Worm (Caenorhabditis elegans) whole organism, L4 larva: ENCODE data around the gene ugt-6.

Experiments used
- ctbp-1 ChIP-seq: fragments of 200-800 bp; sonication (Bioruptor generic); IDR thresholded peaks from 2 replicates; pipeline ENCODE4 v1.3.6; 2022; ENCODE audit warnings: missing genetic modification reagents, missing genetic modification characterization, missing compliant biosample characterization
- daf-12 ChIP-seq: fragments of 150-350 bp; optimal IDR thresholded peaks from 2 replicates; lab custom pipeline; 2014; ENCODE audit warnings: missing biosample characterization, missing genetic modification reagents, missing genetic modification characterization
- dmd-6 ChIP-seq: fragments of 200-800 bp; sonication (Bioruptor generic); IDR thresholded peaks from 2 replicates; pipeline ENCODE4 v1.3.6; 2022; ENCODE audit warnings: missing genetic modification reagents, missing genetic modification characterization, missing compliant biosample characterization
- dmd-8 ChIP-seq: fragments of 200-800 bp; sonication (Bioruptor generic); IDR thresholded peaks from 2 replicates; pipeline ENCODE4 v1.3.6; 2022; ENCODE audit warnings: missing genetic modification characterization, missing compliant biosample characterization
- lin-39 ChIP-seq: fragments of 150-350 bp; optimal IDR thresholded peaks from 2 replicates; lab custom pipeline; 2014; ENCODE audit warnings: missing biosample characterization, missing genetic modification reagents, missing genetic modification characterization
- nhr-10 ChIP-seq: fragments of 150-350 bp; optimal IDR thresholded peaks from 2 replicates; lab custom pipeline; 2014; ENCODE audit warnings: missing biosample characterization, missing genetic modification characterization
- unc-39 ChIP-seq: sonication (generic microtip); optimal IDR thresholded peaks from 2 replicates; lab custom pipeline; 2017; ENCODE audit warnings: missing biosample characterization, missing genetic modification characterization
- unc-62 ChIP-seq, 3 experiments: fragments of 150-350 bp in 1 of 3; sonication (generic microtip); optimal IDR thresholded peaks in 2 of 3; peaks in 1 of 3; 1 replicate in 1 of 3; 2 replicates in 2 of 3; lab custom pipeline; 2014 to 2017; ENCODE audit warnings: missing biosample characterization in 3 of 3, missing genetic modification characterization in 3 of 3, missing genetic modification reagents in 3 of 3, missing genotype in 1 of 3
- zag-1 ChIP-seq: fragments of 150-350 bp; optimal IDR thresholded peaks from 2 replicates; lab custom pipeline; 2014; ENCODE audit warnings: missing biosample characterization, missing genetic modification characterization
- ztf-11 ChIP-seq: fragments of 150-350 bp; optimal IDR thresholded peaks from 2 replicates; lab custom pipeline; 2014; ENCODE audit warnings: missing biosample characterization, missing genetic modification characterization

- TF ChIP-seq dmd-6 (GFP tag; lab: Robert Waterston, UW), result no peak
- no peak for TF ChIP-seq dmd-8 (GFP tag; lab: Robert Waterston, UW)
- TF ChIP-seq unc-39 (tag; lab: Kevin White, UChicago), result no peak
- no peak for TF ChIP-seq ctbp-1 (GFP tag; lab: Robert Waterston, UW)
- no peak for TF ChIP-seq nhr-10
- no peak for TF ChIP-seq unc-62 (GFP tag; optimal IDR thresholded peaks at IDR 0.05 in 1 of 2; lab: Kevin White, UChicago)
- no peak for TF ChIP-seq unc-62 (tag; optimal IDR thresholded peaks at IDR 0.05; lab: Kevin White, UChicago)
- TF ChIP-seq ztf-11 (tag; lab: Kevin White, UChicago), result no peak
- no peak for TF ChIP-seq lin-39
- TF ChIP-seq daf-12, result no peak
- TF ChIP-seq zag-1, result no peak
Measured at ce11 chrV:12747856-12748255, 50.2 kb downstream of the ugt-6 start, which contains the start of gene C15C8.5.
